Worm (Caenorhabditis elegans) whole organism, L4 larva: ENCODE results near the gene T26H5.10.

Source experiments
- F37D6.2 ChIP-seq: sonication (generic microtip); optimal IDR thresholded peaks from 2 replicates; lab custom pipeline; 2016; ENCODE audit warnings: mild to moderate bottlenecking, missing genetic modification characterization, missing compliant biosample characterization
- F44E2.7 ChIP-seq: fragments of 200-800 bp; sonication (Bioruptor generic); IDR thresholded peaks from 2 replicates; pipeline ENCODE4 v2.1.2; 2022; ENCODE audit warnings: missing genetic modification characterization, missing compliant biosample characterization
- F49E8.2 ChIP-seq: sonication (generic microtip); optimal IDR thresholded peaks from 2 replicates; lab custom pipeline; 2016; ENCODE audit warnings: missing compliant biosample characterization, mild to moderate bottlenecking, missing genetic modification characterization, borderline replicate concordance
- T20F7.1 ChIP-seq: fragments of 200-800 bp; sonication (Bioruptor generic); optimal IDR thresholded peaks from 2 replicates; lab custom pipeline; 2018; ENCODE audit warnings: mild to moderate bottlenecking, missing genetic modification characterization, missing compliant biosample characterization
- T26A8.4 ChIP-seq: fragments of 200-800 bp; sonication (Bioruptor generic); IDR thresholded peaks from 2 replicates; pipeline ENCODE4 v1.3.6; 2022; ENCODE audit warnings: missing genetic modification characterization, missing compliant biosample characterization
- Y105C5A.15 ChIP-seq: fragments of 200-800 bp; sonication (Bioruptor generic); IDR thresholded peaks from 2 replicates; pipeline ENCODE4 v1.3.6; 2022; ENCODE audit warnings: missing genetic modification characterization, missing compliant biosample characterization
- aha-1 ChIP-seq: fragments of 150-350 bp; peaks from one replicate; lab custom pipeline; 2014; ENCODE audit warnings: missing biosample characterization, missing genetic modification characterization
- arid-1 ChIP-seq: fragments of 200-800 bp; sonication (Bioruptor generic); conservative IDR thresholded peaks from 2 replicates; pipeline ENCODE4 v1.3.6; 2022; ENCODE audit warnings: missing genetic modification reagents, missing genetic modification characterization, missing compliant biosample characterization
- attf-4 ChIP-seq: sonication (generic microtip); optimal IDR thresholded peaks from 3 replicates; lab custom pipeline; 2017; ENCODE audit warnings: missing biosample characterization, missing genetic modification characterization
- ceh-20 ChIP-seq: fragments of 200-800 bp; sonication (Bioruptor generic); IDR thresholded peaks from 2 replicates; pipeline ENCODE4 v1.3.6; 2022; ENCODE audit warnings: missing genetic modification reagents, missing genetic modification characterization, missing compliant biosample characterization
- ceh-32 ChIP-seq: sonication (generic microtip); optimal IDR thresholded peaks from 2 replicates; lab custom pipeline; 2016; ENCODE audit warnings: mild to moderate bottlenecking, missing genetic modification characterization, missing compliant biosample characterization; ENCODE audit not compliant: poor library complexity
- ceh-62 ChIP-seq: sonication (generic microtip); optimal IDR thresholded peaks from 2 replicates; lab custom pipeline; 2017; ENCODE audit warnings: missing biosample characterization, missing genetic modification characterization
- ces-1 ChIP-seq: fragments of 150-350 bp; sonication (generic microtip); optimal IDR thresholded peaks from 4 replicates; lab custom pipeline; 2014; ENCODE audit warnings: missing biosample characterization, missing genetic modification reagents, missing genetic modification characterization
- cey-2 ChIP-seq: sonication (generic microtip); optimal IDR thresholded peaks from 3 replicates; lab custom pipeline; 2017; ENCODE audit warnings: missing genetic modification characterization, mild to moderate bottlenecking, missing compliant biosample characterization, antibody characterized with exemption, borderline replicate concordance; ENCODE audit not compliant: insufficient read depth
- ctbp-1 ChIP-seq: fragments of 200-800 bp; sonication (Bioruptor generic); IDR thresholded peaks from 2 replicates; pipeline ENCODE4 v1.3.6; 2022; ENCODE audit warnings: missing genetic modification reagents, missing genetic modification characterization, missing compliant biosample characterization
- daf-12 ChIP-seq: fragments of 150-350 bp; optimal IDR thresholded peaks from 2 replicates; lab custom pipeline; 2014; ENCODE audit warnings: missing biosample characterization, missing genetic modification reagents, missing genetic modification characterization
- daf-16 ChIP-seq, 3 experiments: sonication (generic microtip); optimal IDR thresholded peaks; 2 replicates each; lab custom pipeline; 2016 to 2017; ENCODE audit warnings: missing genetic modification characterization in 3 of 3, missing genetic modification reagents in 3 of 3, mild to moderate bottlenecking in 2 of 3, missing compliant biosample characterization in 2 of 3, missing biosample characterization in 1 of 3, moderate library complexity in 1 of 3
- daf-19 ChIP-seq: fragments of 200-800 bp; sonication (Bioruptor generic); conservative IDR thresholded peaks from 2 replicates; pipeline ENCODE4 v1.3.6; 2022; ENCODE audit warnings: missing genetic modification characterization, missing compliant biosample characterization
- dmd-8 ChIP-seq: fragments of 200-800 bp; sonication (Bioruptor generic); IDR thresholded peaks from 2 replicates; pipeline ENCODE4 v1.3.6; 2022; ENCODE audit warnings: missing genetic modification characterization, missing compliant biosample characterization
- dpl-1 ChIP-seq: fragments of 150-350 bp; optimal IDR thresholded peaks from 2 replicates; lab custom pipeline; 2014; ENCODE audit warnings: missing biosample characterization, missing genetic modification reagents, missing genetic modification characterization
- egl-27 ChIP-seq: sonication (generic microtip); optimal IDR thresholded peaks from 3 replicates; lab custom pipeline; 2017; ENCODE audit warnings: missing biosample characterization, missing genetic modification reagents, missing genetic modification characterization
- egl-43 ChIP-seq: fragments of 200-800 bp; sonication (Bioruptor generic); IDR thresholded peaks from 2 replicates; pipeline ENCODE4 v1.3.6; 2022; ENCODE audit warnings: missing genetic modification reagents, missing genetic modification characterization, missing compliant biosample characterization
- gei-8 ChIP-seq: fragments of 200-800 bp; sonication (Bioruptor generic); optimal IDR thresholded peaks from 2 replicates; lab custom pipeline; 2018; ENCODE audit warnings: mild to moderate bottlenecking, missing genetic modification characterization, missing compliant biosample characterization
- hmg-1.1 ChIP-seq: fragments of 200-800 bp; sonication (Bioruptor generic); IDR thresholded peaks from 2 replicates; pipeline ENCODE4 v1.3.6; 2022; ENCODE audit warnings: missing genetic modification reagents, missing genetic modification characterization, missing compliant biosample characterization
- jun-1 ChIP-seq: fragments of 150-350 bp; optimal IDR thresholded peaks from 2 replicates; lab custom pipeline; 2014; ENCODE audit warnings: missing biosample characterization, missing genetic modification reagents, missing genetic modification characterization
- lim-7 ChIP-seq: fragments of 200-800 bp; sonication (Bioruptor generic); IDR thresholded peaks from 2 replicates; pipeline ENCODE4 v1.3.6; 2022; ENCODE audit warnings: missing genetic modification characterization, missing compliant biosample characterization
- lin-1 ChIP-seq: fragments of 200-800 bp; sonication (Bioruptor generic); IDR thresholded peaks from 2 replicates; pipeline ENCODE4 v1.3.6; 2022; ENCODE audit warnings: missing genetic modification reagents, missing genetic modification characterization, missing compliant biosample characterization
- lin-13 ChIP-seq: fragments of 150-350 bp; optimal IDR thresholded peaks from 2 replicates; lab custom pipeline; 2014; ENCODE audit warnings: missing biosample characterization, missing genetic modification reagents, missing genetic modification characterization
- lin-15B ChIP-seq: fragments of 150-350 bp; sonication (generic microtip); optimal IDR thresholded peaks from 3 replicates; lab custom pipeline; 2014; ENCODE audit warnings: missing biosample characterization, missing genetic modification characterization
- lin-29 ChIP-seq: fragments of 200-800 bp; sonication (Bioruptor generic); IDR thresholded peaks from 2 replicates; pipeline ENCODE4 v1.3.6; 2022; ENCODE audit warnings: missing genetic modification reagents, missing genetic modification characterization, missing compliant biosample characterization
- lsy-2 ChIP-seq, 2 experiments: fragments of 150-350 bp in 1 of 2; sonication (generic microtip) in 1 of 2; optimal IDR thresholded peaks; 2 replicates each; lab custom pipeline; 2014 to 2017; ENCODE audit warnings: missing biosample characterization in 2 of 2, missing genetic modification characterization in 2 of 2
- mdl-1 ChIP-seq, 2 experiments: fragments of 150-350 bp in 1 of 2; sonication (generic microtip) in 1 of 2; optimal IDR thresholded peaks; 2 replicates each; lab custom pipeline; 2014 to 2017; ENCODE audit warnings: missing biosample characterization in 2 of 2, missing genetic modification characterization in 2 of 2
- mes-2 ChIP-seq: sonication (generic microtip); optimal IDR thresholded peaks from 2 replicates; lab custom pipeline; 2016; ENCODE audit warnings: missing genotype, mild to moderate bottlenecking, missing genetic modification characterization, missing compliant biosample characterization; ENCODE audit not compliant: poor library complexity, severe bottlenecking
- mxl-2 ChIP-seq: fragments of 200-800 bp; sonication (Bioruptor generic); conservative IDR thresholded peaks from 2 replicates; pipeline ENCODE4 v1.3.6; 2022; ENCODE audit warnings: missing genetic modification reagents, missing genetic modification characterization, missing compliant biosample characterization
- nhr-25 ChIP-seq: sonication (generic microtip); optimal IDR thresholded peaks from 2 replicates; lab custom pipeline; 2017; ENCODE audit warnings: missing genetic modification characterization, mild to moderate bottlenecking, missing compliant biosample characterization, antibody characterized with exemption, moderate library complexity, borderline replicate concordance; ENCODE audit not compliant: insufficient read depth
- nhr-48 ChIP-seq: sonication (generic microtip); optimal IDR thresholded peaks from 2 replicates; lab custom pipeline; 2016; ENCODE audit warnings: mild to moderate bottlenecking, missing genetic modification characterization, missing compliant biosample characterization
- nhr-76 ChIP-seq: fragments of 150-350 bp; optimal IDR thresholded peaks from 2 replicates; lab custom pipeline; 2014; ENCODE audit warnings: missing biosample characterization, missing genetic modification characterization
- pha-4 ChIP-seq, 2 experiments: fragments of 150-350 bp in 1 of 2; fragments of 200-800 bp in 1 of 2; sonication (Bioruptor generic) in 1 of 2; IDR thresholded peaks in 1 of 2; optimal IDR thresholded peaks in 1 of 2; 2 replicates each; pipeline versions ENCODE4 v1.3.6 to Lab custom; 2014 to 2022; ENCODE audit warnings: missing genetic modification characterization in 2 of 2, missing genetic modification reagents in 2 of 2, missing biosample characterization in 1 of 2, missing compliant biosample characterization in 1 of 2
- php-3 ChIP-seq: fragments of 200-800 bp; sonication (Bioruptor generic); IDR thresholded peaks from 2 replicates; pipeline ENCODE4 v1.3.6; 2022; ENCODE audit warnings: missing genetic modification reagents, missing genetic modification characterization, missing compliant biosample characterization
- pqm-1 ChIP-seq: sonication (generic microtip); optimal IDR thresholded peaks from 2 replicates; lab custom pipeline; 2017; ENCODE audit warnings: missing biosample characterization, missing genetic modification characterization
- snpc-1.2 ChIP-seq: fragments of 200-800 bp; sonication (Bioruptor generic); IDR thresholded peaks from 2 replicates; pipeline ENCODE4 v1.3.6; 2022; ENCODE audit warnings: missing genetic modification reagents, missing genetic modification characterization, missing compliant biosample characterization
- spr-1 ChIP-seq: sonication (generic microtip); optimal IDR thresholded peaks from 2 replicates; lab custom pipeline; 2016; ENCODE audit warnings: mild to moderate bottlenecking, missing genetic modification characterization, missing compliant biosample characterization
- zip-11 ChIP-seq: fragments of 200-800 bp; sonication (Bioruptor generic); IDR thresholded peaks from 2 replicates; pipeline ENCODE4 v1.3.6; 2022; ENCODE audit warnings: missing genetic modification characterization, missing compliant biosample characterization
- zip-2 ChIP-seq: fragments of 150-350 bp; optimal IDR thresholded peaks from 2 replicates; lab custom pipeline; 2014; ENCODE audit warnings: missing biosample characterization, missing genetic modification characterization

T26H5.10 gene

ce11 chrV:15454322-15454721, 10.7 kb upstream of the T26H5.10 start (continued):
- TF ChIP-seq spr-1 = no peak
- no peak for TF ChIP-seq hmg-1.1
- TF ChIP-seq zip-2 = no peak
- TF ChIP-seq lin-13 (GFP tag; lab: Kevin White, UChicago) = no peak
- no peak for TF ChIP-seq ceh-62 (tag; lab: Kevin White, UChicago)
- no peak for TF ChIP-seq lin-15B (tag; lab: Kevin White, UChicago)
- TF ChIP-seq cey-2 (tag; lab: Kevin White, UChicago) = no peak
- no peak for TF ChIP-seq ceh-20
- TF ChIP-seq aha-1 (tag; lab: Kevin White, UChicago) = no peak
- TF ChIP-seq lin-29 (GFP tag; lab: Robert Waterston, UW) = no peak
- no peak for TF ChIP-seq mxl-2 (GFP tag; lab: Robert Waterston, UW)
- TF ChIP-seq ces-1 (GFP tag; lab: Kevin White, UChicago) = no peak
- TF ChIP-seq, all 104 proteins: peak for 20

- TF ChIP-seq ceh-62 (tag; lab: Kevin White, UChicago) (no peak), nhr-76 (tag; lab: Kevin White, UChicago) (no peak), lin-1 (GFP tag; lab: Robert Waterston, UW) (no peak), arid-1 (no peak), pha-4 (GFP tag; IDR thresholded peaks at IDR 0.05; lab: Robert Waterston, UW) (no peak), pha-4 (tag; optimal IDR thresholded peaks at IDR 0.05; lab: Kevin White, UChicago) (no peak)
Observed at ce11 chrV:15451421-15451820, 7.8 kb upstream of the T26H5.10 start, which contains the start of gene srw-33. Gene srw-33, minus strand, starts transcription at chrV:15451521.

- no peak for TF ChIP-seq daf-12 (tag; lab: Kevin White, UChicago)
- TF ChIP-seq F44E2.7 (GFP tag; lab: Robert Waterston, UW) = no peak
- TF ChIP-seq lsy-2 (tag; optimal IDR thresholded peaks at IDR 0.05; lab: Kevin White, UChicago) = no peak
- TF ChIP-seq zip-2 = no peak
- no peak for TF ChIP-seq attf-4 (tag; lab: Kevin White, UChicago)
- TF ChIP-seq zip-11 (GFP tag; lab: Robert Waterston, UW) = no peak
- no peak for TF ChIP-seq dmd-8 (GFP tag; lab: Robert Waterston, UW)
- TF ChIP-seq jun-1 (tag; lab: Kevin White, UChicago) = no peak
- TF ChIP-seq daf-16 (GFP tag; optimal IDR thresholded peaks at IDR 0.05; lab: Kevin White, UChicago) = no peak
- TF ChIP-seq daf-16 (tag; optimal IDR thresholded peaks at IDR 0.05; lab: Kevin White, UChicago) = no peak
- no peak for TF ChIP-seq T20F7.1 (GFP tag; lab: Kevin White, UChicago)
- TF ChIP-seq gei-8 = no peak
Observed at ce11 chrV:15448865-15449264, 5.3 kb upstream of the T26H5.10 start, which contains the start of gene T26H5.14. Gene T26H5.14, plus strand, starts transcription at chrV:15449165.

- TF ChIP-seq dpl-1 = no peak
- no peak for TF ChIP-seq snpc-1.2
- TF ChIP-seq nhr-25 (tag; lab: Kevin White, UChicago) = no peak
- TF ChIP-seq lim-7 (GFP tag; lab: Robert Waterston, UW) = no peak
- no peak for TF ChIP-seq F49E8.2
- peak; percentile 69; the same call in 1 of the 2 replicates for TF ChIP-seq php-3 (GFP tag; lab: Robert Waterston, UW)
- TF ChIP-seq nhr-48 (tag; lab: Kevin White, UChicago) = no peak
- no peak for TF ChIP-seq dmd-8 (GFP tag; lab: Robert Waterston, UW)
- no peak for TF ChIP-seq nhr-76 (tag; lab: Kevin White, UChicago)
- TF ChIP-seq jun-1 (tag; lab: Kevin White, UChicago) = no peak
- no peak for TF ChIP-seq daf-19 (GFP tag; lab: Robert Waterston, UW)
- TF ChIP-seq F37D6.2 = no peak
- peak; percentile 21 for TF ChIP-seq pqm-1 (tag; lab: Kevin White, UChicago)
- no peak for TF ChIP-seq egl-43 (GFP tag; lab: Robert Waterston, UW)
- no peak for TF ChIP-seq ceh-32 (tag; lab: Kevin White, UChicago)
- no peak for TF ChIP-seq Y105C5A.15 (GFP tag; lab: Robert Waterston, UW)
- no peak for TF ChIP-seq ctbp-1
- no peak for TF ChIP-seq T20F7.1 (GFP tag; lab: Kevin White, UChicago)
- no peak for TF ChIP-seq zip-11 (GFP tag; lab: Robert Waterston, UW)
- no peak for TF ChIP-seq T26A8.4 (GFP tag; lab: Robert Waterston, UW)
- no peak for TF ChIP-seq mes-2
- TF ChIP-seq aha-1 (tag; lab: Kevin White, UChicago) = no peak
- TF ChIP-seq egl-27 (tag; lab: Kevin White, UChicago) = no peak
- no peak for TF ChIP-seq daf-16 (GFP tag; optimal IDR thresholded peaks at IDR 0.05; lab: Kevin White, UChicago)
- TF ChIP-seq daf-16 (tag; optimal IDR thresholded peaks at IDR 0.05; lab: Kevin White, UChicago) = peak; percentile 37
- TF ChIP-seq mdl-1 (tag; optimal IDR thresholded peaks at IDR 0.05; lab: Kevin White, UChicago) = no peak
Observed at ce11 chrV:15448408-15448807, 4.8 kb upstream of the T26H5.10 start, which contains the start of gene T26H5.4. Gene T26H5.4, minus strand, starts transcription at chrV:15448701.
